Worm (Caenorhabditis elegans): ENCODE measurements around the gene cyp-33E2.

ce11 chrIV:8658122-8658521 is 46.0 kb downstream of the cyp-33E2 start, which contains the start of gene C49C8.6:
- TF ChIP-seq ztf-11 (tag; optimal IDR thresholded peaks at IDR 0.05) (no peak), lsy-2 (tag; optimal IDR thresholded peaks at IDR 0.05) (no peak), alr-1 (tag; optimal IDR thresholded peaks at IDR 0.05) (no peak), mdl-1 (tag; optimal IDR thresholded peaks at IDR 0.05) (no peak), nhr-11 (tag; optimal IDR thresholded peaks at IDR 0.05) (no peak), nhr-12 (tag; optimal IDR thresholded peaks at IDR 0.05) (no peak), skn-1 (tag; optimal IDR thresholded peaks at IDR 0.05) (no peak), zag-1 (tag; optimal IDR thresholded peaks at IDR 0.05) (no peak), ceh-82 (tag; optimal IDR thresholded peaks at IDR 0.05) (no peak), fos-1 (tag; optimal IDR thresholded peaks at IDR 0.05) (no peak)

Data from whole organism, L2 larva.